Fruit fly (Drosophila melanogaster) whole organism, wandering third instar larva: ENCODE measurements around the gene Atg4a.
A peak's percentile ranks its signal among the peaks of the same experiment; 100 is the strongest.

Experiments used
- Abd-B ChIP-seq: fragments of >200 bp; optimal IDR thresholded peaks from 2 replicates; lab custom pipeline; 2017; ENCODE audit warnings: missing biosample characterization, missing genetic modification characterization
- CG32264 ChIP-seq: fragments of 200-800 bp; sonication (Bioruptor generic); optimal IDR thresholded peaks from 2 replicates; lab custom pipeline; 2016; ENCODE audit warnings: missing biosample characterization, missing genetic modification characterization
- CG9705 ChIP-seq: fragments of 200-800 bp; sonication (Bioruptor generic); optimal IDR thresholded peaks from 2 replicates; lab custom pipeline; 2018; ENCODE audit warnings: missing biosample characterization, mild to moderate bottlenecking, missing genetic modification characterization
- CrebA ChIP-seq: fragments of 200-800 bp; sonication (Bioruptor generic); optimal IDR thresholded peaks from 2 replicates; lab custom pipeline; 2016; ENCODE audit warnings: missing biosample characterization, mild to moderate bottlenecking, missing genetic modification characterization, borderline replicate concordance
- Dfd ChIP-seq: fragments of >200 bp; optimal IDR thresholded peaks from 2 replicates; lab custom pipeline; 2017; ENCODE audit warnings: missing biosample characterization, missing genetic modification characterization
- Dif ChIP-seq: fragments of 200-275, 200-300 bp; sonication (Bioruptor generic); optimal IDR thresholded peaks from 2 replicates; lab custom pipeline; 2018; ENCODE audit warnings: missing biosample characterization, missing genetic modification characterization; ENCODE audit not compliant: partially characterized antibody
- GATAd ChIP-seq: sonication (Bioruptor generic); optimal IDR thresholded peaks from 2 replicates; lab custom pipeline; 2016; ENCODE audit warnings: missing biosample characterization, missing genetic modification characterization
- HLH106 ChIP-seq: fragments of 200-800 bp; optimal IDR thresholded peaks from 3 replicates; lab custom pipeline; 2019; ENCODE audit warnings: missing biosample characterization, mild to moderate bottlenecking, missing genetic modification characterization, moderate library complexity
- Hnf4 ChIP-seq: fragments of 200-800 bp; sonication (Bioruptor generic); optimal IDR thresholded peaks from 2 replicates; lab custom pipeline; 2016; ENCODE audit warnings: missing biosample characterization, mild to moderate bottlenecking, missing genetic modification characterization
- Hr78 ChIP-seq: fragments of >200 bp; optimal IDR thresholded peaks from 2 replicates; lab custom pipeline; 2017; ENCODE audit warnings: missing biosample characterization, missing genetic modification characterization
- Hr83 ChIP-seq: fragments of 200-300 bp; sonication (Bioruptor generic); optimal IDR thresholded peaks from 2 replicates; lab custom pipeline; 2016; ENCODE audit warnings: missing biosample characterization, mild to moderate bottlenecking, missing genetic modification characterization, moderate library complexity; ENCODE audit not compliant: poor library complexity, severe bottlenecking
- Jra ChIP-seq: sonication (Bioruptor generic); optimal IDR thresholded peaks from 2 replicates; lab custom pipeline; 2016; ENCODE audit warnings: missing biosample characterization, missing genetic modification characterization
- Mio ChIP-seq: sonication (Bioruptor generic); optimal IDR thresholded peaks from 2 replicates; lab custom pipeline; 2016; ENCODE audit warnings: missing biosample characterization, missing genetic modification characterization
- Myc ChIP-seq: fragments of >200 bp; optimal IDR thresholded peaks from 2 replicates; lab custom pipeline; 2017
- N ChIP-seq: fragments of >200 bp; optimal IDR thresholded peaks from 2 replicates; lab custom pipeline; 2018; ENCODE audit warnings: missing biosample characterization, missing external identifiers, missing genetic modification characterization
- OdsH ChIP-seq: fragments of 200-800 bp; sonication (Bioruptor generic); optimal IDR thresholded peaks from 2 replicates; lab custom pipeline; 2016; ENCODE audit warnings: missing biosample characterization, mild to moderate bottlenecking, missing genetic modification characterization
- Rel ChIP-seq, 2 experiments: fragments of 200-800 bp; sonication (Bioruptor generic) in 1 of 2; optimal IDR thresholded peaks; 2 replicates in 1 of 2; 3 replicates in 1 of 2; lab custom pipeline; 2016 to 2019; ENCODE audit warnings: mild to moderate bottlenecking in 2 of 2, missing biosample characterization in 2 of 2, missing genetic modification characterization in 2 of 2, moderate library complexity in 1 of 2
- Sp1 ChIP-seq: fragments of 200-800 bp; sonication (Bioruptor generic); optimal IDR thresholded peaks from 3 replicates; lab custom pipeline; 2019; ENCODE audit warnings: missing biosample characterization, mild to moderate bottlenecking, missing genetic modification characterization, moderate library complexity
- Vsx2 ChIP-seq: fragments of 200-300, 225-300 bp; sonication (Bioruptor generic); optimal IDR thresholded peaks from 2 replicates; lab custom pipeline; 2018; ENCODE audit warnings: missing biosample characterization, missing genetic modification characterization; ENCODE audit not compliant: partially characterized antibody
- br ChIP-seq: fragments of 200-800 bp; sonication (Bioruptor generic); optimal IDR thresholded peaks from 2 replicates; lab custom pipeline; 2016; ENCODE audit warnings: missing biosample characterization, missing genetic modification characterization
- brk ChIP-seq: fragments of 200-800 bp; sonication (Bioruptor generic); optimal IDR thresholded peaks from 2 replicates; lab custom pipeline; 2016; ENCODE audit warnings: missing biosample characterization, mild to moderate bottlenecking, missing genetic modification characterization
- dl ChIP-seq, 2 experiments: fragments of 175-275, 200-275 bp in 1 of 2; fragments of 200-275 bp in 1 of 2; sonication (Bioruptor generic); optimal IDR thresholded peaks; lab custom pipeline; 2018; ENCODE audit warnings: mild to moderate bottlenecking in 2 of 2, missing biosample characterization in 2 of 2, missing genetic modification characterization in 2 of 2, moderate library complexity in 2 of 2; ENCODE audit not compliant: partially characterized antibody in 2 of 2, insufficient read depth in 1 of 2
- dmrt93B ChIP-seq: fragments of 200-800 bp; sonication (Bioruptor generic); optimal IDR thresholded peaks from 2 replicates; lab custom pipeline; 2018; ENCODE audit warnings: missing biosample characterization, mild to moderate bottlenecking, missing genetic modification characterization
- dsf ChIP-seq: sonication (Bioruptor generic); optimal IDR thresholded peaks from 2 replicates; lab custom pipeline; 2016; ENCODE audit warnings: missing biosample characterization, missing genetic modification characterization, borderline replicate concordance
- ey ChIP-seq: fragments of 200-800 bp; sonication (Bioruptor generic); optimal IDR thresholded peaks from 2 replicates; lab custom pipeline; 2016; ENCODE audit warnings: missing biosample characterization, missing genetic modification characterization
- foxo ChIP-seq, 2 experiments: fragments of 200-800 bp; sonication (Bioruptor generic); optimal IDR thresholded peaks; 2 replicates in 1 of 2; 3 replicates in 1 of 2; lab custom pipeline; 2016 to 2017; ENCODE audit warnings: missing biosample characterization in 2 of 2, missing genetic modification characterization in 2 of 2
- fru ChIP-seq: fragments of 200-800 bp; sonication (Bioruptor generic); optimal IDR thresholded peaks from 3 replicates; lab custom pipeline; 2016; ENCODE audit warnings: missing biosample characterization, mild to moderate bottlenecking, missing genetic modification characterization
- h ChIP-seq: fragments of 200-800 bp; sonication (Bioruptor generic); optimal IDR thresholded peaks from 3 replicates; lab custom pipeline; 2016; ENCODE audit warnings: missing biosample characterization, mild to moderate bottlenecking, missing genetic modification characterization
- jim ChIP-seq: fragments of 175-275, 200-325 bp; sonication (Bioruptor generic); optimal IDR thresholded peaks from 2 replicates; lab custom pipeline; 2016; ENCODE audit warnings: missing biosample characterization, mild to moderate bottlenecking, missing genetic modification characterization
- lola ChIP-seq: fragments of >200 bp; optimal IDR thresholded peaks from 2 replicates; lab custom pipeline; 2017; ENCODE audit warnings: missing biosample characterization, missing genetic modification characterization
- pan ChIP-seq: fragments of >200 bp; optimal IDR thresholded peaks from 2 replicates; lab custom pipeline; 2017
- psq ChIP-seq: fragments of 200-800 bp; sonication (Bioruptor generic); optimal IDR thresholded peaks from 3 replicates; lab custom pipeline; 2017; ENCODE audit warnings: missing biosample characterization, mild to moderate bottlenecking, missing genetic modification characterization, moderate library complexity
- rgr ChIP-seq: fragments of 200-800 bp; sonication (Bioruptor generic); optimal IDR thresholded peaks from 3 replicates; lab custom pipeline; 2016; ENCODE audit warnings: missing biosample characterization, mild to moderate bottlenecking, missing genetic modification characterization
- sage ChIP-seq: fragments of 200-800 bp; sonication (Bioruptor generic); optimal IDR thresholded peaks from 2 replicates; lab custom pipeline; 2016; ENCODE audit warnings: missing biosample characterization, mild to moderate bottlenecking, missing genetic modification characterization
- sv ChIP-seq: fragments of 200-800 bp; sonication (Bioruptor generic); optimal IDR thresholded peaks from 3 replicates; lab custom pipeline; 2016; ENCODE audit warnings: missing biosample characterization, missing genetic modification characterization
- tai ChIP-seq: sonication (Bioruptor generic); optimal IDR thresholded peaks from 2 replicates; lab custom pipeline; 2016; ENCODE audit warnings: missing biosample characterization, missing genetic modification characterization
- usp ChIP-seq: fragments of >200 bp; optimal IDR thresholded peaks from 2 replicates; lab custom pipeline; 2017; ENCODE audit warnings: missing biosample characterization, missing genetic modification characterization
- woc ChIP-seq: sonication (Bioruptor generic); optimal IDR thresholded peaks from 2 replicates; lab custom pipeline; 2016; ENCODE audit warnings: missing biosample characterization, mild to moderate bottlenecking, missing genetic modification characterization

Atg4a gene

DNA sequence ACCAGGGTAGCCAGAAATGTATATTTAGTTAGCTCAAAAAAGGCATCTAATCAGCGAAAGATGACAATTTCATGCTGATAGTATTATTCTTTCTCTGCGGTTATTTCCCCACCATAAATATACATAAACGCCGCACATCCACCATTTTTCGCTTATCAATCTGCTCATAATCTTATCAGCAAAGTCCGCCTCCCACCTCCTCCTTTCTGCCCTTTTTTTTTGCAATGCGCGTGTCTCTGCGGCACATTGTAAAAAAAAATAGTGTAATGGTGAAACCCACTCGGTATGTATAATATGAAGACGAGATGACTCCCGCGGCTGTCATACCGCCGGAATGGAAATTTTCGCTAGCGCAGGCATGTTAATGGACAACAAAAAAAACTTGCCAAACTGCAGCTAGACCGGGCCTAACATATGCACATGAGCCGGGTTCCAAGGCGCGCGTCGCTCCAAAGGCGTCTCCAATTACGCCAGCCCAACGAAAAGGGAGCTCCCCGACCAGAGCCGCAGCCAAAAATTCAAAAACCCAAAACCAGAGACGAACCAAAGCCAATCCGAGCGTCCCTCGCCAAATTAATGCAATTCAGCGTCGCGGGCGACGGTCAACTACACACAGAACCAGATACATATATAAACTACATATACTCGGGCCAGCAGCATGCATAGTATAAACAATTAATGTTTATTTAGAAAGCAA lies 39.6 kb downstream of the Atg4a start:
- TF ChIP-seq dmrt93B (GFP tag; lab: Kevin White, UChicago), result no peak
- no peak for TF ChIP-seq Abd-B (GFP tag; lab: Kevin White, UChicago)
- no peak for TF ChIP-seq Hnf4
- TF ChIP-seq psq (GFP tag; lab: Kevin White, UChicago), result no peak
- no peak for TF ChIP-seq Rel (GFP tag; optimal IDR thresholded peaks at IDR 0.05; lab: Kevin White, UChicago)
- peak; percentile 73 for TF ChIP-seq Rel (tag; optimal IDR thresholded peaks at IDR 0.05; lab: Kevin White, UChicago)
- TF ChIP-seq h (GFP tag; lab: Kevin White, UChicago), result peak; percentile 81
- no peak for TF ChIP-seq br
- TF ChIP-seq woc (GFP tag; lab: Kevin White, UChicago), result no peak
- TF ChIP-seq rgr (GFP tag; lab: Kevin White, UChicago), result no peak
- no peak for TF ChIP-seq usp (GFP tag; lab: Kevin White, UChicago)
- TF ChIP-seq, all 38 proteins: peak for 2

DNA sequence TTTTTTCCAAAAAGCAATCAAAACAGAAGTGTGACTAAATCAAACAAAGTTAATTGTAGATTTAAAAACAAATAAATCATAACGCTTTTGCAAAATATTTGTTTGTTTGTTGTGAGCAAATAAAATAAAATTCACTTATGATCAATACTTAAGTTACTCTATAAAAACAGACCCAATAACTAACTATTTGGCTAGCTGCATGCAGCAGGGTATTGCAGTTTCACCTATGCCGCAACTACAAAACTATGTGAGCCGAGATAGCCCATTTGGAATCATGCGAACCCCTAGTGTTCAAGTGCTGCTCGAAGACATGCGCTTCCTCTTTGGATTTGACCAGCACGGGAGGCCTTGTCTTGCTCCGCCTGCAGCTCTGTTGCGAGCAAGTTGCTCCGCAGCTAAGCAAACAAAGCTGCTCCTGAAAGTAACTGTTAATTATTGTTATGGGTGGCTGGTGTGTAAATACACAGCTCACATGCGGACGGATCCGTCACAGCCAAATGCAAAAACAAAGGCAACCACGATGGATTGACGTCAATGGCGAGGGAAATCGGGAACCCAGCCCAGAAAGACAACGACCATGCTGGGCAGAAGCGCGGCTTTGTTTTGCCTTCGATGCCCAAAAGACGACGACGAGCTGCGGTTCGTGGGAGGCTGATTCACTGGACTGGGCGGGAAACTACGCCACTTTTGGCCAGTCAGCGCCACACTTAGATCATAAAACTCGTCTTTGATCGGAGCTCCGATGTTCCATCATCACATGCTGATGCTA lies 41.4 kb downstream of the Atg4a start:
- TF ChIP-seq pan (lab: Kevin White, UChicago), result no peak
- no peak for TF ChIP-seq dmrt93B (GFP tag; lab: Kevin White, UChicago)
- no peak for TF ChIP-seq Rel (GFP tag; optimal IDR thresholded peaks at IDR 0.05; lab: Kevin White, UChicago)
- TF ChIP-seq Rel (tag; optimal IDR thresholded peaks at IDR 0.05; lab: Kevin White, UChicago), result no peak
- no peak for TF ChIP-seq sage (GFP tag; lab: Kevin White, UChicago)
- no peak for TF ChIP-seq Dfd (GFP tag; lab: Kevin White, UChicago)
- TF ChIP-seq CrebA (GFP tag; lab: Kevin White, UChicago), result no peak
- TF ChIP-seq dl (GFP tag; optimal IDR thresholded peaks at IDR 0.05; lab: Kevin White, UChicago; ENCODE audit: insufficient read depth in 1 of 2, partially characterized antibody in 2 of 2), result no peak
- TF ChIP-seq rgr (GFP tag; lab: Kevin White, UChicago), result peak; percentile 39
- TF ChIP-seq Vsx2 (GFP tag; lab: Kevin White, UChicago), result no peak
- no peak for TF ChIP-seq CG32264 (GFP tag; lab: Kevin White, UChicago)
- no peak for TF ChIP-seq N (GFP tag; lab: Kevin White, UChicago)
- TF ChIP-seq foxo (GFP tag; optimal IDR thresholded peaks at IDR 0.05; lab: Kevin White, UChicago), result peak in 1 of 2 experiments; percentile 23
- TF ChIP-seq lola (GFP tag; lab: Kevin White, UChicago), result no peak
- peak; percentile 58 for TF ChIP-seq h (GFP tag; lab: Kevin White, UChicago)
- TF ChIP-seq br, result peak; percentile 30
- no peak for TF ChIP-seq GATAd (GFP tag; lab: Kevin White, UChicago)
- no peak for TF ChIP-seq Myc (lab: Kevin White, UChicago)
- peak; percentile 91 for TF ChIP-seq Hr83
- TF ChIP-seq usp (GFP tag; lab: Kevin White, UChicago), result no peak
- TF ChIP-seq woc (GFP tag; lab: Kevin White, UChicago), result no peak
- TF ChIP-seq ey (GFP tag; lab: Kevin White, UChicago), result no peak
- no peak for TF ChIP-seq Sp1 (GFP tag; lab: Kevin White, UChicago)
- peak; percentile 44 for TF ChIP-seq OdsH
- TF ChIP-seq psq (GFP tag; lab: Kevin White, UChicago), result no peak
- TF ChIP-seq CG9705, result no peak
- TF ChIP-seq fru (GFP tag; lab: Kevin White, UChicago), result peak; percentile 37
- no peak for TF ChIP-seq Hnf4
- TF ChIP-seq brk (GFP tag; lab: Kevin White, UChicago), result no peak
- TF ChIP-seq jim (GFP tag; lab: Kevin White, UChicago), result no peak
- no peak for TF ChIP-seq Abd-B (GFP tag; lab: Kevin White, UChicago)
- peak; percentile 37 for TF ChIP-seq Jra (GFP tag; lab: Kevin White, UChicago)
- TF ChIP-seq HLH106 (tag; lab: Kevin White, UChicago), result no peak
- TF ChIP-seq dsf (GFP tag; lab: Kevin White, UChicago), result no peak
- TF ChIP-seq sv (GFP tag; lab: Kevin White, UChicago), result no peak
- no peak for TF ChIP-seq tai (GFP tag; lab: Kevin White, UChicago)
- TF ChIP-seq Mio (GFP tag; lab: Kevin White, UChicago), result no peak
- TF ChIP-seq Hr78 (GFP tag; lab: Kevin White, UChicago), result no peak
- no peak for TF ChIP-seq Dif (GFP tag; lab: Kevin White, UChicago)
- TF ChIP-seq, all 38 proteins: peak for 8
